Fruit fly (Drosophila melanogaster) whole organism, embryonic: Measurements from ENCODE around the gene Rh2.
A peak's percentile ranks its signal among the peaks of the same experiment; 100 is the strongest.

Experiments
- Aef1 ChIP-seq: fragments of 200-800 bp; sonication (Bioruptor generic); IDR thresholded peaks from 3 replicates; pipeline ENCODE4 v1.3.6; 2022; ENCODE audit warnings: missing biosample characterization, missing genetic modification characterization
- Atf6 ChIP-seq: fragments of 200-800 bp; sonication (Bioruptor generic); IDR thresholded peaks from 2 replicates; pipeline ENCODE4 v1.3.6; 2022; ENCODE audit warnings: missing biosample characterization, missing genetic modification characterization
- Bdp1 ChIP-seq: fragments of 200-800 bp; sonication (Bioruptor generic); optimal IDR thresholded peaks from 3 replicates; lab custom pipeline; 2016; ENCODE audit warnings: missing biosample characterization, missing genetic modification characterization
- CG10267 ChIP-seq: fragments of 200-800 bp; sonication (Bioruptor generic); optimal IDR thresholded peaks from 2 replicates; lab custom pipeline; 2018; ENCODE audit warnings: missing biosample characterization, mild to moderate bottlenecking, missing genetic modification characterization, moderate library complexity
- CG10321 ChIP-seq: fragments of 200-800 bp; sonication (Bioruptor generic); IDR thresholded peaks from 2 replicates; pipeline ENCODE4 v1.3.6; 2022; ENCODE audit warnings: missing biosample characterization, missing genetic modification characterization
- CG10565 ChIP-seq: fragments of 200-800 bp; sonication (Bioruptor generic); optimal IDR thresholded peaks from 3 replicates; lab custom pipeline; 2016; ENCODE audit warnings: missing biosample characterization, mild to moderate bottlenecking, missing genetic modification characterization
- CG10654 ChIP-seq: fragments of 200-800 bp; sonication (Bioruptor generic); optimal IDR thresholded peaks from 2 replicates; lab custom pipeline; 2016; ENCODE audit warnings: missing biosample characterization, missing genetic modification characterization
- CG11695 ChIP-seq: fragments of 200-800 bp; sonication (Bioruptor generic); IDR thresholded peaks from 3 replicates; pipeline ENCODE4 v1.3.6; 2022; ENCODE audit warnings: missing biosample characterization, missing genetic modification characterization
- CG1233 ChIP-seq: fragments of 200-800 bp; sonication (Bioruptor generic); optimal IDR thresholded peaks from 4 replicates; lab custom pipeline; 2018; ENCODE audit warnings: missing biosample characterization, mild to moderate bottlenecking, missing genetic modification characterization
- CG13775 ChIP-seq: fragments of 200-800 bp; sonication (Bioruptor generic); optimal IDR thresholded peaks from 3 replicates; lab custom pipeline; 2017; ENCODE audit warnings: missing biosample characterization, mild to moderate bottlenecking, missing genetic modification characterization
- CG13894 ChIP-seq: fragments of 200-800 bp; sonication (Bioruptor generic); optimal IDR thresholded peaks from 3 replicates; lab custom pipeline; 2018; ENCODE audit warnings: missing biosample characterization, mild to moderate bottlenecking, missing genetic modification characterization, moderate library complexity
- CG14710 ChIP-seq: fragments of 200-800 bp; sonication (Bioruptor generic); optimal IDR thresholded peaks from 3 replicates; lab custom pipeline; 2019; ENCODE audit warnings: missing biosample characterization, mild to moderate bottlenecking, missing genetic modification characterization, moderate library complexity
- CG15011 ChIP-seq: fragments of 200-800 bp; sonication (Bioruptor generic); optimal IDR thresholded peaks from 3 replicates; lab custom pipeline; 2018; ENCODE audit warnings: missing biosample characterization, mild to moderate bottlenecking, missing genetic modification characterization
- CG15479 ChIP-seq: fragments of 200-800 bp; sonication (Bioruptor generic); optimal IDR thresholded peaks from 3 replicates; lab custom pipeline; 2019; ENCODE audit warnings: missing biosample characterization, mild to moderate bottlenecking, missing genetic modification characterization, moderate library complexity
- CG15514 ChIP-seq: fragments of 200-800 bp; sonication (Bioruptor generic); optimal IDR thresholded peaks from 3 replicates; lab custom pipeline; 2017; ENCODE audit warnings: missing biosample characterization, missing genetic modification characterization, mild to moderate bottlenecking, moderate library complexity, missing genetic modification reagents
- CG15601 ChIP-seq: fragments of 200-800 bp; sonication (Bioruptor generic); optimal IDR thresholded peaks from 3 replicates; lab custom pipeline; 2019; ENCODE audit warnings: missing biosample characterization, mild to moderate bottlenecking, missing genetic modification characterization, moderate library complexity
- CG16813 ChIP-seq: fragments of 200-800 bp; sonication (Bioruptor generic); IDR thresholded peaks from 3 replicates; pipeline ENCODE4 v1.3.6; 2022; ENCODE audit warnings: missing biosample characterization, missing genetic modification characterization; ENCODE audit not compliant: partially characterized antibody
- CG17912 ChIP-seq: fragments of 200-800 bp; sonication (Bioruptor generic); optimal IDR thresholded peaks from 2 replicates; lab custom pipeline; 2018; ENCODE audit warnings: missing biosample characterization, mild to moderate bottlenecking, missing genetic modification characterization
- CG18262 ChIP-seq: fragments of 200-800 bp; optimal IDR thresholded peaks from 3 replicates; lab custom pipeline; 2019; ENCODE audit warnings: missing biosample characterization, mild to moderate bottlenecking, missing genetic modification characterization, moderate library complexity
- CG31224 ChIP-seq: fragments of 200-800 bp; sonication (Bioruptor generic); IDR thresholded peaks from 2 replicates; pipeline ENCODE4 v1.3.6; 2022; ENCODE audit warnings: missing biosample characterization, missing genetic modification characterization
- CG4424 ChIP-seq: fragments of 200-800 bp; sonication (Bioruptor generic); optimal IDR thresholded peaks from 3 replicates; lab custom pipeline; 2016; ENCODE audit warnings: missing biosample characterization, missing genetic modification characterization
- CG4707 ChIP-seq: fragments of 200-800 bp; sonication (Bioruptor generic); optimal IDR thresholded peaks from 2 replicates; lab custom pipeline; 2018; ENCODE audit warnings: missing biosample characterization, mild to moderate bottlenecking, missing genetic modification characterization, moderate library complexity
- CG4730 ChIP-seq: fragments of 200-800 bp; sonication (Bioruptor generic); IDR thresholded peaks from 2 replicates; pipeline ENCODE4 v1.3.6; 2022; ENCODE audit warnings: missing biosample characterization, missing genetic modification characterization
- CG5180 ChIP-seq: fragments of 200-800 bp; sonication (Bioruptor generic); optimal IDR thresholded peaks from 3 replicates; lab custom pipeline; 2017; ENCODE audit warnings: missing biosample characterization, missing genetic modification characterization, mild to moderate bottlenecking, moderate library complexity, missing genetic modification reagents
- CG5245 ChIP-seq: fragments of 200-800 bp; sonication (Bioruptor generic); optimal IDR thresholded peaks from 3 replicates; lab custom pipeline; 2016; ENCODE audit warnings: missing biosample characterization, missing genetic modification characterization
- CG6175 ChIP-seq: fragments of 200-800 bp; sonication (Bioruptor generic); IDR thresholded peaks from 3 replicates; pipeline ENCODE4 v1.3.6; 2022; ENCODE audit warnings: missing biosample characterization, missing genetic modification characterization
- CG7556 ChIP-seq: fragments of 200-800 bp; sonication (Bioruptor generic); optimal IDR thresholded peaks from 2 replicates; lab custom pipeline; 2017; ENCODE audit warnings: missing biosample characterization, mild to moderate bottlenecking, missing genetic modification characterization
- CG8281 ChIP-seq: fragments of 200-800 bp; sonication (Bioruptor generic); optimal IDR thresholded peaks from 2 replicates; lab custom pipeline; 2018; ENCODE audit warnings: missing biosample characterization, mild to moderate bottlenecking, missing genetic modification characterization, moderate library complexity
- CG9215 ChIP-seq: fragments of 200-800 bp; sonication (Bioruptor generic); IDR thresholded peaks from 2 replicates; pipeline ENCODE4 v1.3.6; 2022; ENCODE audit warnings: missing biosample characterization, missing genetic modification characterization
- Dek ChIP-seq: fragments of 200-800 bp; sonication (Bioruptor generic); optimal IDR thresholded peaks from 3 replicates; lab custom pipeline; 2019; ENCODE audit warnings: missing biosample characterization, mild to moderate bottlenecking, missing genetic modification characterization, moderate library complexity
- Fer3 ChIP-seq: fragments of 200-800 bp; sonication (Bioruptor generic); optimal IDR thresholded peaks from 2 replicates; lab custom pipeline; 2018; ENCODE audit warnings: missing biosample characterization, mild to moderate bottlenecking, missing genetic modification characterization, moderate library complexity
- H2.0 ChIP-seq: fragments of 200-800 bp; sonication (Bioruptor generic); IDR thresholded peaks from 2 replicates; pipeline ENCODE4 v1.3.6; 2022; ENCODE audit warnings: missing biosample characterization, missing genetic modification characterization
- Lhr ChIP-seq: fragments of 200-800 bp; sonication (Bioruptor generic); optimal IDR thresholded peaks from 3 replicates; lab custom pipeline; 2017; ENCODE audit warnings: mild to moderate bottlenecking, missing biosample characterization, missing genetic modification reagents, missing genetic modification characterization
- Nf-YB ChIP-seq: fragments of 200-800 bp; sonication (Bioruptor generic); optimal IDR thresholded peaks from 3 replicates; lab custom pipeline; 2019; ENCODE audit warnings: missing biosample characterization, mild to moderate bottlenecking, missing genetic modification characterization, moderate library complexity
- Nf-YC ChIP-seq: fragments of 200-800 bp; optimal IDR thresholded peaks from 3 replicates; lab custom pipeline; 2019; ENCODE audit warnings: missing biosample characterization, mild to moderate bottlenecking, missing genetic modification characterization, moderate library complexity
- Sox100B ChIP-seq: fragments of 200-800 bp; sonication (Bioruptor generic); optimal IDR thresholded peaks from 3 replicates; lab custom pipeline; 2018; ENCODE audit warnings: missing biosample characterization, mild to moderate bottlenecking, missing genetic modification characterization
- Tbp ChIP-seq: fragments of >200 bp; optimal IDR thresholded peaks from 2 replicates; lab custom pipeline; 2018; ENCODE audit warnings: missing biosample characterization, missing genetic modification characterization
- ci ChIP-seq: fragments of 200-800 bp; sonication (Bioruptor generic); IDR thresholded peaks from 3 replicates; pipeline ENCODE4 v1.3.6; 2022; ENCODE audit warnings: missing biosample characterization, missing genetic modification characterization
- fd102C ChIP-seq: fragments of 200-800 bp; sonication (Bioruptor generic); optimal IDR thresholded peaks from 2 replicates; lab custom pipeline; 2018; ENCODE audit warnings: missing biosample characterization, mild to moderate bottlenecking, missing genetic modification characterization, moderate library complexity
- gem ChIP-seq: fragments of 200-800 bp; sonication (Bioruptor generic); optimal IDR thresholded peaks from 2 replicates; lab custom pipeline; 2019; ENCODE audit warnings: missing biosample characterization, mild to moderate bottlenecking, missing genetic modification characterization, moderate library complexity
- nerfin-1 ChIP-seq: fragments of 200-800 bp; sonication (Bioruptor generic); optimal IDR thresholded peaks from 3 replicates; lab custom pipeline; 2019; ENCODE audit warnings: missing biosample characterization, mild to moderate bottlenecking, missing genetic modification characterization, moderate library complexity
- pan ChIP-seq, 4 experiments: fragments of >200 bp in 3 of 4; fragments of 200-800 bp in 1 of 4; sonication (Bioruptor generic) in 1 of 4; optimal IDR thresholded peaks in 3 of 4; IDR thresholded peaks in 1 of 4; 2 replicates each; pipeline versions ENCODE4 v1.3.6 to Lab custom; 2017 to 2022; ENCODE audit warnings: missing biosample characterization in 2 of 4, missing genetic modification characterization in 2 of 4, mixed read lengths in 1 of 4
- pzg ChIP-seq: fragments of 200-800 bp; sonication (Bioruptor generic); optimal IDR thresholded peaks from 3 replicates; lab custom pipeline; 2018; ENCODE audit warnings: missing biosample characterization, mild to moderate bottlenecking, missing genetic modification characterization, moderate library complexity
- repo ChIP-seq: fragments of 200-800 bp; sonication (Bioruptor generic); optimal IDR thresholded peaks from 2 replicates; lab custom pipeline; 2016; ENCODE audit warnings: missing biosample characterization, missing genetic modification characterization
- run ChIP-seq: fragments of 200-800 bp; sonication (Bioruptor generic); optimal IDR thresholded peaks from 3 replicates; lab custom pipeline; 2018; ENCODE audit warnings: missing biosample characterization, mild to moderate bottlenecking, missing genetic modification characterization
- tap ChIP-seq: fragments of 200-800 bp; optimal IDR thresholded peaks from 3 replicates; lab custom pipeline; 2019; ENCODE audit warnings: missing biosample characterization, mild to moderate bottlenecking, missing genetic modification characterization, moderate library complexity
- tup ChIP-seq: fragments of 200-800 bp; sonication (Bioruptor generic); optimal IDR thresholded peaks from 2 replicates; lab custom pipeline; 2016; ENCODE audit warnings: missing biosample characterization, mild to moderate bottlenecking, missing genetic modification characterization, moderate library complexity

Gene Rh2

dm6 chr3R:18905921-18906878, 7.0 kb downstream of the Rh2 start, which contains the start of gene EndoA (continued):
- TF ChIP-seq CG5180 (GFP tag; lab: Kevin White, UChicago) (no peak), CG17912 (no peak), Fer3 (tag; lab: Kevin White, UChicago) (peak; percentile 41), pzg (peak; percentile 92), CG10654 (GFP tag; lab: Kevin White, UChicago) (peak; percentile 33), CG4424 (GFP tag; lab: Kevin White, UChicago) (peak; percentile 2), CG15514 (GFP tag; lab: Kevin White, UChicago) (peak; percentile 66), Bdp1 (GFP tag; lab: Kevin White, UChicago) (no peak), CG8281 (tag; lab: Kevin White, UChicago) (peak; percentile 27), H2.0 (GFP tag; lab: Robert Waterston, UW) (no peak), CG4707 (GFP tag; lab: Kevin White, UChicago) (peak; percentile 85), CG13775 (GFP tag; lab: Kevin White, UChicago) (peak; percentile 24), gem (tag; lab: Kevin White, UChicago) (peak; percentile 75), CG10321 (GFP tag; lab: Robert Waterston, UW) (no peak), CG7556 (peak; percentile 55), CG16813 (GFP tag; lab: Robert Waterston, UW) (peak; percentile 82), CG4730 (GFP tag; lab: Robert Waterston, UW) (no peak), CG15601 (tag; lab: Kevin White, UChicago) (peak; percentile 40), Aef1 (GFP tag; lab: Robert Waterston, UW) (no peak), Atf6 (GFP tag; lab: Robert Waterston, UW) (no peak), pan (optimal IDR thresholded peaks at IDR 0.05; lab: Kevin White, UChicago) (no peak), pan (GFP tag; optimal IDR thresholded peaks at IDR 0.05 in 1 of 2, IDR thresholded peaks at IDR 0.05 in 1 of 2) (peak in 1 of 2 experiments; percentile 64), CG5245 (GFP tag; lab: Kevin White, UChicago) (no peak), CG10267 (tag; lab: Kevin White, UChicago) (peak; percentile 64), CG11695 (GFP tag; lab: Robert Waterston, UW) (peak; percentile 48; the same call in 2 of the 3 replicates), CG1233 (GFP tag; lab: Kevin White, UChicago) (peak; percentile 31), Tbp (no peak), CG9215 (GFP tag; lab: Robert Waterston, UW) (0 out of 2 replicates have a peak, but pooled peaks have one; percentile 7), ci (no peak; the same call in 2 of the 3 replicates), nerfin-1 (tag; lab: Kevin White, UChicago) (peak; percentile 65), Dek (tag; lab: Kevin White, UChicago) (peak; percentile 27), tup (no peak), CG6175 (GFP tag; lab: Robert Waterston, UW) (no peak), tap (tag; lab: Kevin White, UChicago) (peak; percentile 58), Sox100B (GFP tag; lab: Kevin White, UChicago) (peak; percentile 22), CG10565 (no peak), fd102C (GFP tag; lab: Kevin White, UChicago) (no peak), CG14710 (tag; lab: Kevin White, UChicago) (peak; percentile 58), Lhr (GFP tag; lab: Kevin White, UChicago) (peak; percentile 56), Nf-YC (tag; lab: Kevin White, UChicago) (peak; percentile 78), repo (GFP tag; lab: Kevin White, UChicago) (no peak), CG15479 (GFP tag; lab: Kevin White, UChicago) (no peak), CG15011 (GFP tag; lab: Kevin White, UChicago) (no peak), run (tag; lab: Kevin White, UChicago) (no peak), Nf-YB (GFP tag; lab: Kevin White, UChicago) (no peak), CG31224 (GFP tag; lab: Robert Waterston, UW) (no peak), CG18262 (peak; percentile 76), CG13894 (peak; percentile 53)
